Fruit fly (Drosophila melanogaster) whole organism, embryonic: ENCODE measurements around the gene CG13250.

ENCODE experiments used
- CG10462 ChIP-seq: fragments of 200-800 bp; sonication (Bioruptor generic); optimal IDR thresholded peaks from 2 replicates; lab custom pipeline; 2016; ENCODE audit warnings: missing biosample characterization, missing genetic modification characterization
- CG11398 ChIP-seq: fragments of 200-800 bp; sonication (Bioruptor generic); optimal IDR thresholded peaks from 2 replicates; lab custom pipeline; 2016; ENCODE audit warnings: missing biosample characterization, missing genetic modification characterization
- CG11560 ChIP-seq: fragments of 200-800 bp; sonication (Bioruptor generic); IDR thresholded peaks from 3 replicates; pipeline ENCODE4 v1.3.6; 2022; ENCODE audit warnings: missing biosample characterization, missing genetic modification characterization
- CG13424 ChIP-seq: fragments of 200-800 bp; sonication (Bioruptor generic); optimal IDR thresholded peaks from 2 replicates; lab custom pipeline; 2019; ENCODE audit warnings: missing biosample characterization, mild to moderate bottlenecking, missing genetic modification characterization, moderate library complexity
- CG13624 ChIP-seq: fragments of 200-800 bp; sonication (Bioruptor generic); optimal IDR thresholded peaks from 2 replicates; lab custom pipeline; 2016; ENCODE audit warnings: missing biosample characterization, missing genetic modification characterization
- CG13894 ChIP-seq: fragments of 200-800 bp; sonication (Bioruptor generic); optimal IDR thresholded peaks from 3 replicates; lab custom pipeline; 2018; ENCODE audit warnings: missing biosample characterization, mild to moderate bottlenecking, missing genetic modification characterization, moderate library complexity
- CG1529 ChIP-seq: fragments of 200-800 bp; sonication (Bioruptor generic); optimal IDR thresholded peaks from 3 replicates; lab custom pipeline; 2018; ENCODE audit warnings: missing biosample characterization, missing genetic modification characterization
- CG15514 ChIP-seq: fragments of 200-800 bp; sonication (Bioruptor generic); optimal IDR thresholded peaks from 3 replicates; lab custom pipeline; 2017; ENCODE audit warnings: missing biosample characterization, missing genetic modification characterization, mild to moderate bottlenecking, moderate library complexity, missing genetic modification reagents
- CG17328 ChIP-seq: fragments of 200-800 bp; sonication (Bioruptor generic); IDR thresholded peaks from 2 replicates; pipeline ENCODE4 v1.3.6; 2022; ENCODE audit warnings: missing biosample characterization, missing genetic modification characterization
- CG17359 ChIP-seq: fragments of 200-800 bp; sonication (Bioruptor generic); optimal IDR thresholded peaks from 3 replicates; lab custom pipeline; 2018; ENCODE audit warnings: missing biosample characterization, mild to moderate bottlenecking, missing genetic modification characterization, moderate library complexity
- CG32532 ChIP-seq: fragments of 200-800 bp; sonication (Bioruptor generic); IDR thresholded peaks from 2 replicates; pipeline ENCODE4 v1.3.6; 2022; ENCODE audit warnings: missing biosample characterization, missing genetic modification characterization
- CG3281 ChIP-seq: fragments of 200-800 bp; sonication (Bioruptor generic); optimal IDR thresholded peaks from 3 replicates; lab custom pipeline; 2017; ENCODE audit warnings: missing biosample characterization, mild to moderate bottlenecking, missing genetic modification characterization
- CG33213 ChIP-seq: fragments of 200-800 bp; sonication (Bioruptor generic); optimal IDR thresholded peaks from 3 replicates; lab custom pipeline; 2016; ENCODE audit warnings: missing biosample characterization, missing genetic modification characterization
- CG4360 ChIP-seq: fragments of 200-800 bp; sonication (Bioruptor generic); IDR thresholded peaks from 2 replicates; pipeline ENCODE4 v1.3.6; 2022; ENCODE audit warnings: missing biosample characterization, missing genetic modification characterization
- CG5245 ChIP-seq: fragments of 200-800 bp; sonication (Bioruptor generic); optimal IDR thresholded peaks from 3 replicates; lab custom pipeline; 2016; ENCODE audit warnings: missing biosample characterization, missing genetic modification characterization
- CG8359 ChIP-seq: fragments of 200-800 bp; sonication (Bioruptor generic); optimal IDR thresholded peaks from 2 replicates; lab custom pipeline; 2017; ENCODE audit warnings: missing biosample characterization, mild to moderate bottlenecking, missing genetic modification characterization, borderline replicate concordance
- CG8478 ChIP-seq: fragments of >200 bp; optimal IDR thresholded peaks from 2 replicates; lab custom pipeline; 2018
- CG9215 ChIP-seq: fragments of 200-800 bp; sonication (Bioruptor generic); IDR thresholded peaks from 2 replicates; pipeline ENCODE4 v1.3.6; 2022; ENCODE audit warnings: missing biosample characterization, missing genetic modification characterization
- CG9727 ChIP-seq: fragments of 200-800 bp; sonication (Bioruptor generic); optimal IDR thresholded peaks from 3 replicates; lab custom pipeline; 2017; ENCODE audit warnings: missing biosample characterization, mild to moderate bottlenecking, missing genetic modification characterization
- CrebB ChIP-seq: fragments of 200-800 bp; sonication (Bioruptor generic); optimal IDR thresholded peaks from 3 replicates; lab custom pipeline; 2018; ENCODE audit warnings: missing biosample characterization, mild to moderate bottlenecking, missing genetic modification characterization
- Dip2 ChIP-seq: fragments of 200-800 bp; sonication (Bioruptor generic); IDR thresholded peaks from 2 replicates; pipeline ENCODE4 v1.3.6; 2022; ENCODE audit warnings: missing biosample characterization, missing genetic modification characterization
- Doc3 ChIP-seq: fragments of 200-800 bp; sonication (Bioruptor generic); IDR thresholded peaks from 3 replicates; pipeline ENCODE4 v1.3.6; 2022; ENCODE audit warnings: missing biosample characterization, missing genetic modification characterization; ENCODE audit not compliant: partially characterized antibody
- Ets65A ChIP-seq: fragments of 200-800 bp; sonication (Bioruptor generic); peaks from one replicate; lab custom pipeline; 2016; ENCODE audit warnings: missing biosample characterization, missing genetic modification characterization
- GATAe ChIP-seq: fragments of 200-800 bp; sonication (Bioruptor generic); conservative IDR thresholded peaks from 2 replicates; pipeline ENCODE4 v1.3.6; 2022; ENCODE audit warnings: missing biosample characterization, missing genetic modification characterization
- HLH54F ChIP-seq: fragments of 200-800 bp; sonication (Bioruptor generic); optimal IDR thresholded peaks from 3 replicates; lab custom pipeline; 2016; ENCODE audit warnings: missing biosample characterization, missing genetic modification characterization
- Hr51 ChIP-seq, 2 experiments: fragments of 200-800 bp; sonication (Bioruptor generic); optimal IDR thresholded peaks; 2 replicates in 1 of 2; 3 replicates in 1 of 2; lab custom pipeline; 2016 to 2018; ENCODE audit warnings: missing biosample characterization in 2 of 2, missing genetic modification characterization in 2 of 2, mild to moderate bottlenecking in 1 of 2, moderate library complexity in 1 of 2
- MTF-1 ChIP-seq: fragments of 200-800 bp; sonication (Bioruptor generic); optimal IDR thresholded peaks from 2 replicates; lab custom pipeline; 2018; ENCODE audit warnings: missing biosample characterization, mild to moderate bottlenecking, missing genetic modification characterization, borderline replicate concordance
- Med ChIP-seq: fragments of 200-800 bp; sonication (Bioruptor generic); peaks from one replicate; lab custom pipeline; 2016; ENCODE audit warnings: missing biosample characterization, missing genetic modification characterization, mild to moderate bottlenecking, inconsistent platforms, moderate library complexity
- Ptx1 ChIP-seq: fragments of 200-800 bp; sonication (Bioruptor generic); IDR thresholded peaks from 2 replicates; pipeline ENCODE4 v1.3.6; 2022; ENCODE audit warnings: missing biosample characterization, missing genetic modification characterization
- Spps ChIP-seq: fragments of 200-800 bp; sonication (Bioruptor generic); optimal IDR thresholded peaks from 2 replicates; lab custom pipeline; 2018; ENCODE audit warnings: missing biosample characterization, mild to moderate bottlenecking, missing genetic modification characterization
- ato ChIP-seq: fragments of 200-800 bp; sonication (Bioruptor generic); IDR thresholded peaks from 2 replicates; pipeline ENCODE4 v1.3.6; 2022; ENCODE audit warnings: missing biosample characterization, missing genetic modification characterization; ENCODE audit not compliant: partially characterized antibody
- az2 ChIP-seq: fragments of 200-800 bp; sonication (Bioruptor generic); optimal IDR thresholded peaks from 3 replicates; lab custom pipeline; 2016; ENCODE audit warnings: missing biosample characterization, missing genetic modification characterization
- chif ChIP-seq, 2 experiments: fragments of 200-800 bp; sonication (Bioruptor generic); optimal IDR thresholded peaks; 3 replicates each; lab custom pipeline; 2016; ENCODE audit warnings: missing biosample characterization in 2 of 2, missing genetic modification characterization in 2 of 2
- croc ChIP-seq: fragments of 200-800 bp; sonication (Bioruptor generic); conservative IDR thresholded peaks from 3 replicates; pipeline ENCODE4 v1.3.6; 2022; ENCODE audit warnings: missing biosample characterization, missing genetic modification characterization
- esg ChIP-seq: fragments of 200-800 bp; sonication (Bioruptor generic); conservative IDR thresholded peaks from 2 replicates; pipeline ENCODE4 v1.3.6; 2022; ENCODE audit warnings: missing biosample characterization, missing genetic modification characterization
- fd102C ChIP-seq: fragments of 200-800 bp; sonication (Bioruptor generic); optimal IDR thresholded peaks from 2 replicates; lab custom pipeline; 2018; ENCODE audit warnings: missing biosample characterization, mild to moderate bottlenecking, missing genetic modification characterization, moderate library complexity
- ftz-f1 ChIP-seq: fragments of 200-800 bp; sonication (Bioruptor generic); optimal IDR thresholded peaks from 2 replicates; lab custom pipeline; 2016; ENCODE audit warnings: missing biosample characterization, missing genetic modification characterization
- gce ChIP-seq: fragments of 200-800 bp; sonication (Bioruptor generic); IDR thresholded peaks from 3 replicates; pipeline ENCODE4 v1.3.6; 2022; ENCODE audit warnings: missing biosample characterization, missing genetic modification characterization
- gcm2 ChIP-seq: fragments of 200-800 bp; sonication (Bioruptor generic); optimal IDR thresholded peaks from 2 replicates; lab custom pipeline; 2016; ENCODE audit warnings: missing biosample characterization, missing genetic modification characterization
- gsb-n ChIP-seq: fragments of 200-800 bp; sonication (Bioruptor generic); optimal IDR thresholded peaks from 3 replicates; lab custom pipeline; 2018; ENCODE audit warnings: missing biosample characterization, mild to moderate bottlenecking, missing genetic modification characterization
- ham ChIP-seq: fragments of 200-800 bp; sonication (Bioruptor generic); IDR thresholded peaks from 2 replicates; pipeline ENCODE4 v1.3.6; 2022; ENCODE audit warnings: missing biosample characterization, missing genetic modification characterization
- insv ChIP-seq, 2 experiments: fragments of 200-800 bp; sonication (Bioruptor generic); optimal IDR thresholded peaks; 3 replicates each; lab custom pipeline; 2016 to 2018; ENCODE audit warnings: missing biosample characterization in 2 of 2, missing genetic modification characterization in 2 of 2
- jing ChIP-seq: fragments of 200-800 bp; sonication (Bioruptor generic); optimal IDR thresholded peaks from 2 replicates; lab custom pipeline; 2018; ENCODE audit warnings: missing biosample characterization, mild to moderate bottlenecking, missing genetic modification characterization
- lola ChIP-seq, 3 experiments: fragments of >200 bp in 2 of 3; fragments of 200-800 bp in 1 of 3; sonication (Bioruptor generic) in 1 of 3; optimal IDR thresholded peaks; 2 replicates each; lab custom pipeline; 2017 to 2019; ENCODE audit warnings: missing biosample characterization in 3 of 3, missing genetic modification characterization in 3 of 3, mild to moderate bottlenecking in 1 of 3, moderate library complexity in 1 of 3
- mirr ChIP-seq: fragments of 200-800 bp; sonication (Bioruptor generic); optimal IDR thresholded peaks from 3 replicates; lab custom pipeline; 2018; ENCODE audit warnings: missing biosample characterization, mild to moderate bottlenecking, missing genetic modification characterization
- pb ChIP-seq: fragments of 200-800 bp; sonication (Bioruptor generic); optimal IDR thresholded peaks from 3 replicates; lab custom pipeline; 2016; ENCODE audit warnings: missing biosample characterization, missing genetic modification characterization
- pnt ChIP-seq: fragments of 200-800 bp; sonication (Bioruptor generic); optimal IDR thresholded peaks from 3 replicates; lab custom pipeline; 2016; ENCODE audit warnings: missing biosample characterization, missing genetic modification characterization
- sima ChIP-seq: fragments of 200-800 bp; sonication (Bioruptor generic); optimal IDR thresholded peaks from 2 replicates; lab custom pipeline; 2016; ENCODE audit warnings: missing biosample characterization, missing genetic modification characterization
- zfh1 ChIP-seq: fragments of 200-800 bp; sonication (Bioruptor generic); IDR thresholded peaks from 3 replicates; pipeline ENCODE4 v1.3.6; 2022; ENCODE audit warnings: missing biosample characterization, missing genetic modification characterization

Gene CG13250

DNA sequence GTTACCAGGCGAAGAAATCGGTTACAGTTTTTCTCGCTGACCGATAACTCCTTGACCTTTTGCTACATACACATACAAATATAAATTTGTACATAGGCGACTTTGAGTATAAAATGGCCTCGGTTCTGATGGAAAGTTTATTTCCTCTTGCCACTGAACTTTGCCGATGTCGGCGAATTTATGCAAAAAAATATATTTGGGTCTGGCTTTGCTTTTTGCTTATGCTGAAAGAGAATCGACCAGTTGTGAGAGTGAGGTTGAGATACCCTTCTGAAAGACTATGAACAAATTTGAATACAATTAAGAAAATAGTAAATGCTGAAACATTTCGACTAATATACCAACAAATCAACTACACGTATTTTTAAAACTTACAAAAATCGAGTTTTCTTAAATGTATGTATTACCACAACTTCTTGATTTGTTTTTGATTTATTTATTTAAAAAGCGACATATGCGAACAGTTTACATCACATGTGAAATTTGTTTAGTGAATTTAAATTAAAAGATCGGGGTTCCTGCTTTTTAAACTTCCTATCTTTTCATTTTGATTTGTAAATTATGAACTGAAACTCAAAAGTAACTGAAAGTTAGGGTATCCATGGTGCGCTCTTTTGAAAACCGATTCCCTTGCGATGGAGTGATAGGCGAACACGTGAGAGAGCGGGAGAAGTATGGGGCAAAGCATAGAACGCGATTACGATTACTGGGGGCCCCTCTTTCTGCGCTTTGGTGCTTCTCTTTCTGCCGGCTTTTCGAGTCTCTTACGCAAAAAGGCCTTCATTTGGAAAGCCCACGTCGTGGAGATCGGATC lies 24.2 kb upstream of the CG13250 start (continued):
- TF ChIP-seq Med (GFP tag; lab: Kevin White, UChicago), result peak; percentile 88
- peak; percentile 83 for TF ChIP-seq CG13624 (GFP tag; lab: Kevin White, UChicago)
- TF ChIP-seq chif (GFP tag; optimal IDR thresholded peaks at IDR 0.05; lab: Kevin White, UChicago), result peak; percentile 57 to 67
- peak; percentile 58 to 84 for TF ChIP-seq Hr51 (GFP tag; optimal IDR thresholded peaks at IDR 0.05; lab: Kevin White, UChicago)
- TF ChIP-seq ato (GFP tag; lab: Robert Waterston, UW), result no peak
- no peak for TF ChIP-seq CG8478
- peak; percentile 65; the same call in 1 of the 2 replicates for TF ChIP-seq CG32532 (GFP tag; lab: Robert Waterston, UW)
- no peak for TF ChIP-seq CG4360
- TF ChIP-seq gce (GFP tag; lab: Robert Waterston, UW), result no peak
- peak; percentile 70 for TF ChIP-seq CG17359 (tag; lab: Kevin White, UChicago)
- peak; percentile 88 for TF ChIP-seq CG9727 (GFP tag; lab: Kevin White, UChicago)
- peak; percentile 68 for TF ChIP-seq HLH54F (GFP tag; lab: Kevin White, UChicago)
- TF ChIP-seq GATAe (GFP tag; lab: Robert Waterston, UW), result no peak
- peak; percentile 42 for TF ChIP-seq gcm2 (GFP tag; lab: Kevin White, UChicago)
- peak; percentile 60 for TF ChIP-seq Ets65A (GFP tag; lab: Kevin White, UChicago)
- TF ChIP-seq CG33213 (GFP tag; lab: Kevin White, UChicago), result peak; percentile 44
- peak; percentile 85 for TF ChIP-seq CG13424
- TF ChIP-seq CG8359 (GFP tag; lab: Kevin White, UChicago), result peak; percentile 18
- peak; percentile 49 for TF ChIP-seq CG10462 (GFP tag; lab: Kevin White, UChicago)
- peak; percentile 92 for TF ChIP-seq CG3281
- peak; percentile 69 for TF ChIP-seq az2 (GFP tag; lab: Kevin White, UChicago)
- TF ChIP-seq pb (GFP tag; lab: Kevin White, UChicago), result peak; percentile 20
- TF ChIP-seq ftz-f1 (GFP tag; lab: Kevin White, UChicago), result no peak
- peak; percentile 48 for TF ChIP-seq pnt (GFP tag; lab: Kevin White, UChicago)
- peak in 1 of 3 experiments; percentile 84 for TF ChIP-seq lola (GFP tag; optimal IDR thresholded peaks at IDR 0.05; lab: Kevin White, UChicago)
- peak; percentile 48 for TF ChIP-seq CG9215
- TF ChIP-seq fd102C (GFP tag; lab: Kevin White, UChicago), result no peak
- no peak for TF ChIP-seq MTF-1 (GFP tag; lab: Kevin White, UChicago)
- TF ChIP-seq esg (GFP tag; lab: Robert Waterston, UW), result peak; percentile 37; the same call in 1 of the 2 replicates
- no peak for TF ChIP-seq jing
- TF ChIP-seq croc, result peak; percentile 21; the same call in 1 of the 3 replicates
- peak in 1 of 2 experiments; percentile 45 for TF ChIP-seq insv (GFP tag; optimal IDR thresholded peaks at IDR 0.05; lab: Kevin White, UChicago)
- TF ChIP-seq CrebB (tag; lab: Kevin White, UChicago), result no peak
- TF ChIP-seq gsb-n (tag; lab: Kevin White, UChicago), result peak; percentile 40
- TF ChIP-seq sima, result no peak
- no peak for TF ChIP-seq ham (GFP tag; lab: Robert Waterston, UW)
- TF ChIP-seq CG17328, result peak; percentile 25; the same call in 1 of the 2 replicates
- peak; percentile 20 for TF ChIP-seq CG5245 (GFP tag; lab: Kevin White, UChicago)
- peak; percentile 55 for TF ChIP-seq CG13894 (tag; lab: Kevin White, UChicago)
- TF ChIP-seq Ptx1, result peak; percentile 53
- no peak for TF ChIP-seq CG11398 (GFP tag; lab: Kevin White, UChicago)
- 0 out of 3 replicates have a peak, but pooled peaks have one; percentile 23 for TF ChIP-seq zfh1 (GFP tag; lab: Robert Waterston, UW)
- TF ChIP-seq CG11560, result no peak
- peak; percentile 60 for TF ChIP-seq CG1529 (GFP tag; lab: Kevin White, UChicago)
- peak; percentile 37 for TF ChIP-seq CG15514 (GFP tag; lab: Kevin White, UChicago)
- TF ChIP-seq mirr, result no peak
- TF ChIP-seq Spps (tag; lab: Kevin White, UChicago), result peak; percentile 56
- TF ChIP-seq Doc3, result no peak
- no peak for TF ChIP-seq Dip2 (GFP tag; lab: Robert Waterston, UW)
